Worm (Caenorhabditis elegans) whole organism, L1 larva: ENCODE results near the gene F54E7.6.
A peak's percentile ranks its signal among the peaks of the same experiment; 100 is the strongest.

Source experiments
- F16B12.6 ChIP-seq: fragments of 150-350 bp; optimal IDR thresholded peaks from 2 replicates; lab custom pipeline; 2014; ENCODE audit warnings: missing biosample characterization, missing genetic modification characterization
- ama-1 ChIP-seq: fragments of 150-350 bp; optimal IDR thresholded peaks from 2 replicates; lab custom pipeline; 2014
- ceh-63 ChIP-seq: fragments of 200-800 bp; sonication (Bioruptor generic); optimal IDR thresholded peaks from 2 replicates; lab custom pipeline; 2018; ENCODE audit warnings: mild to moderate bottlenecking, missing genetic modification characterization, missing compliant biosample characterization
- ceh-90 ChIP-seq: sonication (generic microtip); optimal IDR thresholded peaks from 2 replicates; lab custom pipeline; 2016; ENCODE audit warnings: missing genetic modification characterization, missing compliant biosample characterization
- ces-1 ChIP-seq: fragments of 150-350 bp; optimal IDR thresholded peaks from 2 replicates; lab custom pipeline; 2014; ENCODE audit warnings: missing biosample characterization, missing genetic modification reagents, missing genetic modification characterization
- dsc-1 ChIP-seq: sonication (generic microtip); optimal IDR thresholded peaks from 2 replicates; lab custom pipeline; 2016; ENCODE audit warnings: mild to moderate bottlenecking, missing genetic modification characterization, missing compliant biosample characterization
- efl-1 ChIP-seq, 4 experiments: fragments of 150-350 bp; optimal IDR thresholded peaks in 3 of 4; peaks in 1 of 4; 1 replicate in 1 of 4; 2 replicates in 3 of 4; lab custom pipeline; 2014; ENCODE audit warnings: missing biosample characterization in 2 of 4, missing genetic modification characterization in 2 of 4, missing genetic modification reagents in 2 of 4
- efl-3 ChIP-seq: fragments of 200-800 bp; sonication (Bioruptor generic); optimal IDR thresholded peaks from 2 replicates; lab custom pipeline; 2018; ENCODE audit warnings: mild to moderate bottlenecking, missing genetic modification characterization, missing compliant biosample characterization
- egl-13 ChIP-seq: sonication (generic microtip); optimal IDR thresholded peaks from 2 replicates; lab custom pipeline; 2016; ENCODE audit warnings: missing genotype, missing genetic modification reagents, missing genetic modification characterization, missing compliant biosample characterization
- fkh-10 ChIP-seq: sonication (generic microtip); optimal IDR thresholded peaks from 2 replicates; lab custom pipeline; 2017; ENCODE audit warnings: missing biosample characterization, missing genetic modification reagents, missing genetic modification characterization
- fkh-4 ChIP-seq: sonication (generic microtip); optimal IDR thresholded peaks from 2 replicates; lab custom pipeline; 2016; ENCODE audit warnings: missing compliant biosample characterization, missing genetic modification characterization, borderline replicate concordance
- fos-1 ChIP-seq: fragments of 150-350 bp; optimal IDR thresholded peaks from 2 replicates; lab custom pipeline; 2014; ENCODE audit warnings: missing biosample characterization, missing genetic modification characterization
- grh-1 ChIP-seq: fragments of 200-800 bp; sonication (Bioruptor generic); IDR thresholded peaks from 2 replicates; pipeline ENCODE4 v1.3.6; 2022; ENCODE audit warnings: missing genetic modification reagents, missing genetic modification characterization, missing compliant biosample characterization
- hlh-17 ChIP-seq: fragments of 200-800 bp; sonication (Bioruptor generic); optimal IDR thresholded peaks from 2 replicates; lab custom pipeline; 2018; ENCODE audit warnings: missing genetic modification characterization, mild to moderate bottlenecking, missing compliant biosample characterization, moderate library complexity, borderline replicate concordance
- hlh-4 ChIP-seq: sonication (generic microtip); optimal IDR thresholded peaks from 2 replicates; lab custom pipeline; 2016; ENCODE audit warnings: mild to moderate bottlenecking, missing genetic modification characterization, missing compliant biosample characterization
- hpl-2 ChIP-seq: fragments of 150-350 bp; optimal IDR thresholded peaks from 2 replicates; lab custom pipeline; 2014; ENCODE audit warnings: missing biosample characterization, missing genetic modification reagents, missing genetic modification characterization
- irx-1 ChIP-seq: sonication (generic microtip); optimal IDR thresholded peaks from 2 replicates; lab custom pipeline; 2016; ENCODE audit warnings: missing genetic modification characterization, missing compliant biosample characterization
- lin-13 ChIP-seq: fragments of 150-350 bp; optimal IDR thresholded peaks from 2 replicates; lab custom pipeline; 2014; ENCODE audit warnings: missing biosample characterization, missing genetic modification reagents, missing genetic modification characterization
- lin-35 ChIP-seq, 2 experiments: fragments of 150-350 bp; optimal IDR thresholded peaks; 2 replicates each; lab custom pipeline; 2014; ENCODE audit warnings: missing biosample characterization in 2 of 2, missing genetic modification characterization in 2 of 2, missing genetic modification reagents in 2 of 2
- mab-9 ChIP-seq: fragments of 200-800 bp; sonication (Bioruptor generic); IDR thresholded peaks from 2 replicates; pipeline ENCODE4 v1.3.6; 2022; ENCODE audit warnings: missing genetic modification reagents, missing genetic modification characterization, missing compliant biosample characterization
- mdl-1 ChIP-seq, 2 experiments: fragments of 150-350 bp; optimal IDR thresholded peaks; 2 replicates each; lab custom pipeline; 2014 to 2017; ENCODE audit warnings: missing biosample characterization in 2 of 2, missing genetic modification characterization in 2 of 2, inconsistent platforms in 1 of 2
- mef-2 ChIP-seq: fragments of 150-350 bp; optimal IDR thresholded peaks from 2 replicates; lab custom pipeline; 2014; ENCODE audit warnings: missing biosample characterization, missing genetic modification characterization
- nhr-11 ChIP-seq: fragments of 150-350 bp; optimal IDR thresholded peaks from 2 replicates; lab custom pipeline; 2014; ENCODE audit warnings: missing biosample characterization, missing genetic modification characterization
- nhr-12 ChIP-seq: sonication (generic microtip); optimal IDR thresholded peaks from 2 replicates; lab custom pipeline; 2017; ENCODE audit warnings: missing biosample characterization, missing genetic modification characterization
- nhr-19 ChIP-seq: fragments of 200-800 bp; sonication (Bioruptor generic); conservative IDR thresholded peaks from 2 replicates; pipeline ENCODE4 v1.3.6; 2022; ENCODE audit warnings: missing genetic modification characterization, missing compliant biosample characterization
- nhr-20 ChIP-seq: sonication (generic microtip); optimal IDR thresholded peaks from 2 replicates; lab custom pipeline; 2016; ENCODE audit warnings: mild to moderate bottlenecking, missing genetic modification characterization, missing compliant biosample characterization
- nhr-47 ChIP-seq: sonication (generic microtip); optimal IDR thresholded peaks from 2 replicates; lab custom pipeline; 2016; ENCODE audit warnings: mild to moderate bottlenecking, missing genetic modification characterization, moderate library complexity, missing compliant biosample characterization
- nhr-71 ChIP-seq: sonication (generic microtip); optimal IDR thresholded peaks from 2 replicates; lab custom pipeline; 2016; ENCODE audit warnings: mild to moderate bottlenecking, missing genetic modification characterization, moderate library complexity, missing compliant biosample characterization
- nhr-77 ChIP-seq: fragments of 150-350 bp; optimal IDR thresholded peaks from 2 replicates; lab custom pipeline; 2014; ENCODE audit warnings: missing biosample characterization, missing genetic modification characterization
- nhr-84 ChIP-seq: sonication (generic microtip); optimal IDR thresholded peaks from 2 replicates; lab custom pipeline; 2017; ENCODE audit warnings: missing biosample characterization, missing genetic modification characterization
- nhr-85 ChIP-seq: sonication (generic microtip); peaks from one replicate; lab custom pipeline; 2016; ENCODE audit warnings: missing genetic modification characterization, inconsistent platforms, missing compliant biosample characterization
- pag-3 ChIP-seq: sonication (generic microtip); optimal IDR thresholded peaks from 2 replicates; lab custom pipeline; 2017; ENCODE audit warnings: missing genetic modification characterization, mild to moderate bottlenecking, missing compliant biosample characterization, antibody characterized with exemption, borderline replicate concordance; ENCODE audit not compliant: insufficient read depth
- pax-3 ChIP-seq: fragments of 200-800 bp; sonication (Bioruptor generic); optimal IDR thresholded peaks from 2 replicates; lab custom pipeline; 2018; ENCODE audit warnings: mild to moderate bottlenecking, missing genetic modification characterization, moderate library complexity, missing compliant biosample characterization
- pqm-1 ChIP-seq: sonication (generic microtip); optimal IDR thresholded peaks from 3 replicates; lab custom pipeline; 2017; ENCODE audit warnings: missing biosample characterization, missing genetic modification characterization
- snu-23 ChIP-seq: sonication (generic microtip); optimal IDR thresholded peaks from 2 replicates; lab custom pipeline; 2016; ENCODE audit warnings: missing genetic modification characterization, missing compliant biosample characterization
- sup-37 ChIP-seq: fragments of 200-800 bp; sonication (Bioruptor generic); optimal IDR thresholded peaks from 2 replicates; lab custom pipeline; 2018; ENCODE audit warnings: mild to moderate bottlenecking, missing genetic modification characterization, missing compliant biosample characterization
- unc-130 ChIP-seq: fragments of 150-350 bp; optimal IDR thresholded peaks from 2 replicates; lab custom pipeline; 2017; ENCODE audit warnings: missing biosample characterization, missing genetic modification characterization, inconsistent platforms
- unc-62 ChIP-seq: fragments of 150-350 bp; optimal IDR thresholded peaks from 2 replicates; lab custom pipeline; 2014; ENCODE audit warnings: missing biosample characterization, missing genetic modification reagents, missing genetic modification characterization
- unc-98 ChIP-seq: fragments of 200-800 bp; sonication (Bioruptor generic); IDR thresholded peaks from 2 replicates; pipeline ENCODE4 v1.3.6; 2022; ENCODE audit warnings: missing genetic modification characterization, missing compliant biosample characterization
- vab-15 ChIP-seq: sonication (generic microtip); optimal IDR thresholded peaks from 2 replicates; lab custom pipeline; 2017; ENCODE audit warnings: missing genotype, mild to moderate bottlenecking, missing genetic modification characterization, missing compliant biosample characterization
- xbp-1 ChIP-seq: sonication (generic microtip); optimal IDR thresholded peaks from 2 replicates; lab custom pipeline; 2016; ENCODE audit warnings: missing genetic modification characterization, missing compliant biosample characterization
- ztf-11 ChIP-seq, 2 experiments: sonication (generic microtip); optimal IDR thresholded peaks; 2 replicates each; lab custom pipeline; 2016 to 2017; ENCODE audit warnings: missing genetic modification characterization in 2 of 2, missing biosample characterization in 1 of 2, missing compliant biosample characterization in 1 of 2

The F54E7.6 gene

ce11 chrIII:5677790-5678189, 16.9 kb upstream of the F54E7.6 start, which contains the start of gene F54E7.9:
F54E7.9 (minus strand) TSS chrIII:5677890.
- TF ChIP-seq efl-1 (optimal IDR thresholded peaks at IDR 0.05; lab: Kevin White, UChicago) (no peak), efl-1 (GFP tag; optimal IDR thresholded peaks at IDR 0.05 in 1 of 2; lab: Kevin White, UChicago) (peak in 1 of 2 experiments; percentile 88), xbp-1 (tag; lab: Kevin White, UChicago) (no peak), nhr-19 (GFP tag; lab: Robert Waterston, UW) (no peak), irx-1 (tag; lab: Kevin White, UChicago) (no peak), sup-37 (GFP tag; lab: Kevin White, UChicago) (no peak), nhr-47 (tag; lab: Kevin White, UChicago) (no peak), lin-13 (GFP tag; lab: Kevin White, UChicago) (no peak), nhr-84 (no peak), unc-130 (tag; lab: Kevin White, UChicago) (no peak), nhr-85 (tag; lab: Kevin White, UChicago) (peak; percentile 16)

- no peak for TF ChIP-seq ces-1
- TF ChIP-seq ceh-63 = no peak
- TF ChIP-seq efl-1 (optimal IDR thresholded peaks at IDR 0.05; lab: Kevin White, UChicago) = no peak
- peak in 1 of 2 experiments; percentile 58 for TF ChIP-seq efl-1 (GFP tag; optimal IDR thresholded peaks at IDR 0.05 in 1 of 2; lab: Kevin White, UChicago)
- no peak for TF ChIP-seq nhr-47 (tag; lab: Kevin White, UChicago)
- TF ChIP-seq egl-13 (tag; lab: Kevin White, UChicago) = no peak
- TF ChIP-seq nhr-20 (tag; lab: Kevin White, UChicago) = no peak
- no peak for TF ChIP-seq ceh-90 (tag; lab: Kevin White, UChicago)
- no peak for TF ChIP-seq snu-23 (GFP tag; lab: Kevin White, UChicago)
These were observed 14.6 kb upstream of the F54E7.6 start for ce11 chrIII:5675384-5675984.

ce11 chrIII:5674196-5674595, 13.3 kb upstream of the F54E7.6 start:
- TF ChIP-seq hlh-17 (GFP tag; lab: Kevin White, UChicago) (no peak), efl-3 (GFP tag; lab: Kevin White, UChicago) (no peak), dsc-1 (tag; lab: Kevin White, UChicago) (no peak), unc-98 (GFP tag; lab: Robert Waterston, UW) (no peak), nhr-77 (tag; lab: Kevin White, UChicago) (no peak), snu-23 (GFP tag; lab: Kevin White, UChicago) (no peak), grh-1 (GFP tag; lab: Robert Waterston, UW) (no peak), ceh-90 (tag; lab: Kevin White, UChicago) (no peak), ama-1 (lab: Kevin White, UChicago) (no peak), lin-35 (GFP tag; optimal IDR thresholded peaks at IDR 0.05; lab: Kevin White, UChicago) (no peak), mdl-1 (tag; optimal IDR thresholded peaks at IDR 0.05; lab: Kevin White, UChicago) (no peak), nhr-71 (tag; lab: Kevin White, UChicago) (no peak), egl-13 (tag; lab: Kevin White, UChicago) (no peak)

- TF ChIP-seq fos-1 (tag; lab: Kevin White, UChicago) = no peak
- no peak for TF ChIP-seq pag-3
- TF ChIP-seq snu-23 (GFP tag; lab: Kevin White, UChicago) = peak; percentile 20
- TF ChIP-seq unc-98 (GFP tag; lab: Robert Waterston, UW) = no peak
- no peak for TF ChIP-seq nhr-77 (tag; lab: Kevin White, UChicago)
- TF ChIP-seq pqm-1 (tag; lab: Kevin White, UChicago) = no peak
- no peak for TF ChIP-seq nhr-11
- TF ChIP-seq irx-1 (tag; lab: Kevin White, UChicago) = no peak
- TF ChIP-seq fkh-4 (tag; lab: Kevin White, UChicago) = no peak
- no peak for TF ChIP-seq ama-1 (lab: Kevin White, UChicago)
- TF ChIP-seq mef-2 (tag; lab: Kevin White, UChicago) = no peak
- TF ChIP-seq hpl-2 (GFP tag; lab: Kevin White, UChicago) = no peak
- TF ChIP-seq xbp-1 (tag; lab: Kevin White, UChicago) = peak; percentile 15
- no peak for TF ChIP-seq pax-3 (tag; lab: Kevin White, UChicago)
- peak; percentile 16 to 28 for TF ChIP-seq lin-35 (GFP tag; optimal IDR thresholded peaks at IDR 0.05; lab: Kevin White, UChicago)
- no peak for TF ChIP-seq unc-62 (GFP tag; lab: Kevin White, UChicago)
- no peak for TF ChIP-seq F16B12.6
- peak; percentile 41 for TF ChIP-seq nhr-71 (tag; lab: Kevin White, UChicago)
- TF ChIP-seq vab-15 (tag; lab: Kevin White, UChicago) = no peak
- no peak for TF ChIP-seq ztf-11 (tag; optimal IDR thresholded peaks at IDR 0.05; lab: Kevin White, UChicago)
- no peak for TF ChIP-seq nhr-19 (GFP tag; lab: Robert Waterston, UW)
- TF ChIP-seq mab-9 = no peak
- TF ChIP-seq nhr-12 (tag; lab: Kevin White, UChicago) = no peak
- TF ChIP-seq nhr-84 = no peak
- TF ChIP-seq fkh-10 (GFP tag; lab: Kevin White, UChicago) = no peak
- TF ChIP-seq ces-1 = no peak
- TF ChIP-seq mdl-1 (tag; optimal IDR thresholded peaks at IDR 0.05; lab: Kevin White, UChicago) = no peak
- no peak for TF ChIP-seq hlh-4 (tag; lab: Kevin White, UChicago)
These were observed 7.1 kb upstream of the F54E7.6 start for ce11 chrIII:5667952-5668489.
